Fruit fly (Drosophila melanogaster) whole organism, embryonic: ENCODE data around the gene nod.
A peak's percentile ranks its signal among the peaks of the same experiment; 100 is the strongest.

Source experiments
- B-H2 ChIP-seq: fragments of 200-800 bp; sonication (Bioruptor generic); optimal IDR thresholded peaks from 2 replicates; lab custom pipeline; 2018; ENCODE audit warnings: missing biosample characterization, mild to moderate bottlenecking, missing genetic modification characterization
- CG10979 ChIP-seq: fragments of 200-800 bp; sonication (Bioruptor generic); optimal IDR thresholded peaks from 2 replicates; lab custom pipeline; 2018; ENCODE audit warnings: missing biosample characterization, mild to moderate bottlenecking, missing genetic modification characterization, moderate library complexity
- CG11696 ChIP-seq: fragments of 200-800 bp; sonication (Bioruptor generic); IDR thresholded peaks from 2 replicates; pipeline ENCODE4 v1.3.6; 2022; ENCODE audit warnings: missing biosample characterization, missing genetic modification characterization
- CG12391 ChIP-seq: fragments of 200-800 bp; sonication (Bioruptor generic); optimal IDR thresholded peaks from 3 replicates; lab custom pipeline; 2018; ENCODE audit warnings: missing biosample characterization, mild to moderate bottlenecking, missing genetic modification characterization, moderate library complexity
- CG14014 ChIP-seq: fragments of 200-800 bp; sonication (Bioruptor generic); IDR thresholded peaks from 2 replicates; pipeline ENCODE4 v1.3.6; 2022; ENCODE audit warnings: missing biosample characterization, missing genetic modification characterization
- CG15479 ChIP-seq: fragments of 200-800 bp; sonication (Bioruptor generic); optimal IDR thresholded peaks from 3 replicates; lab custom pipeline; 2019; ENCODE audit warnings: missing biosample characterization, mild to moderate bottlenecking, missing genetic modification characterization, moderate library complexity
- CG1602 ChIP-seq: fragments of 200-800 bp; sonication (Bioruptor generic); optimal IDR thresholded peaks from 3 replicates; lab custom pipeline; 2016; ENCODE audit warnings: missing biosample characterization, missing genetic modification characterization
- CG17186 ChIP-seq: fragments of 200-800 bp; sonication (Bioruptor generic); optimal IDR thresholded peaks from 3 replicates; lab custom pipeline; 2017; ENCODE audit warnings: missing biosample characterization, missing genetic modification reagents, missing genetic modification characterization
- CG2199 ChIP-seq: fragments of 200-800 bp; sonication (Bioruptor generic); IDR thresholded peaks from 3 replicates; pipeline ENCODE4 v1.3.6; 2022; ENCODE audit warnings: missing biosample characterization, missing genetic modification characterization
- CG31388 ChIP-seq: fragments of 200-800 bp; sonication (Bioruptor generic); optimal IDR thresholded peaks from 2 replicates; lab custom pipeline; 2016; ENCODE audit warnings: missing biosample characterization, missing genetic modification characterization
- CG31441 ChIP-seq: fragments of 200-800 bp; sonication (Bioruptor generic); IDR thresholded peaks from 2 replicates; pipeline ENCODE4 v1.3.6; 2022; ENCODE audit warnings: missing biosample characterization, missing genetic modification characterization
- CG3407 ChIP-seq: fragments of 200-800 bp; sonication (Bioruptor generic); optimal IDR thresholded peaks from 2 replicates; lab custom pipeline; 2018; ENCODE audit warnings: missing biosample characterization, mild to moderate bottlenecking, missing genetic modification characterization
- CG4617 ChIP-seq: fragments of 200-800 bp; sonication (Bioruptor generic); optimal IDR thresholded peaks from 3 replicates; lab custom pipeline; 2016; ENCODE audit warnings: missing biosample characterization, missing genetic modification characterization, borderline replicate concordance
- CG7963 ChIP-seq: fragments of 200-800 bp; sonication (Bioruptor generic); IDR thresholded peaks from 3 replicates; pipeline ENCODE4 v1.3.6; 2022; ENCODE audit warnings: missing biosample characterization, missing genetic modification characterization; ENCODE audit not compliant: partially characterized antibody
- CG8281 ChIP-seq: fragments of 200-800 bp; sonication (Bioruptor generic); optimal IDR thresholded peaks from 2 replicates; lab custom pipeline; 2018; ENCODE audit warnings: missing biosample characterization, mild to moderate bottlenecking, missing genetic modification characterization, moderate library complexity
- CoRest ChIP-seq: fragments of 200-800 bp; sonication (Bioruptor generic); optimal IDR thresholded peaks from 3 replicates; lab custom pipeline; 2018; ENCODE audit warnings: missing biosample characterization, mild to moderate bottlenecking, missing genetic modification characterization, moderate library complexity
- Dfd ChIP-seq, 2 experiments: fragments of >200 bp; optimal IDR thresholded peaks; 2 replicates each; lab custom pipeline; 2017; ENCODE audit warnings: missing biosample characterization in 2 of 2, missing genetic modification characterization in 2 of 2
- E2f1 ChIP-seq: fragments of 200-800 bp; sonication (Bioruptor generic); IDR thresholded peaks from 2 replicates; pipeline ENCODE4 v1.3.6; 2022; ENCODE audit warnings: missing biosample characterization, missing genetic modification characterization
- Gug ChIP-seq: fragments of 200-800 bp; sonication (Bioruptor generic); IDR thresholded peaks from 4 replicates; pipeline ENCODE4 v1.3.6; 2022; ENCODE audit warnings: missing biosample characterization, missing genetic modification characterization
- HLHmδ ChIP-seq: fragments of 200-800 bp; sonication (Bioruptor generic); optimal IDR thresholded peaks from 2 replicates; lab custom pipeline; 2018; ENCODE audit warnings: missing biosample characterization, mild to moderate bottlenecking, missing genetic modification characterization, moderate library complexity
- Lpt ChIP-seq: fragments of >200 bp; optimal IDR thresholded peaks from 2 replicates; lab custom pipeline; 2018; ENCODE audit warnings: missing biosample characterization, missing genetic modification characterization
- Max ChIP-seq: fragments of 200-800 bp; sonication (Bioruptor generic); optimal IDR thresholded peaks from 2 replicates; lab custom pipeline; 2016; ENCODE audit warnings: missing biosample characterization, mild to moderate bottlenecking, missing genetic modification characterization
- Myb ChIP-seq: fragments of 200-800 bp; sonication (Bioruptor generic); optimal IDR thresholded peaks from 2 replicates; lab custom pipeline; 2016; ENCODE audit warnings: missing biosample characterization, missing genetic modification characterization
- Nf-YC ChIP-seq: fragments of 200-800 bp; optimal IDR thresholded peaks from 3 replicates; lab custom pipeline; 2019; ENCODE audit warnings: missing biosample characterization, mild to moderate bottlenecking, missing genetic modification characterization, moderate library complexity
- TFAM ChIP-seq: fragments of 200-800 bp; sonication (Bioruptor generic); optimal IDR thresholded peaks from 2 replicates; lab custom pipeline; 2017; ENCODE audit warnings: missing biosample characterization, missing genetic modification characterization, inconsistent platforms
- Trl ChIP-seq, 3 experiments: fragments of >200 bp in 2 of 3; fragments of 200-800 bp in 1 of 3; sonication (Bioruptor generic) in 1 of 3; optimal IDR thresholded peaks; 2 replicates in 1 of 3; 3 replicates in 2 of 3; lab custom pipeline; 2016 to 2017; ENCODE audit warnings: missing biosample characterization in 1 of 3, missing genetic modification characterization in 1 of 3
- ac ChIP-seq: fragments of 200-800 bp; sonication (Bioruptor generic); optimal IDR thresholded peaks from 3 replicates; lab custom pipeline; 2017; ENCODE audit warnings: missing biosample characterization, mild to moderate bottlenecking, missing genetic modification characterization
- ci ChIP-seq: fragments of 200-800 bp; sonication (Bioruptor generic); IDR thresholded peaks from 3 replicates; pipeline ENCODE4 v1.3.6; 2022; ENCODE audit warnings: missing biosample characterization, missing genetic modification characterization
- croc ChIP-seq: fragments of 200-800 bp; sonication (Bioruptor generic); conservative IDR thresholded peaks from 3 replicates; pipeline ENCODE4 v1.3.6; 2022; ENCODE audit warnings: missing biosample characterization, missing genetic modification characterization
- da ChIP-seq: fragments of 200-800 bp; sonication (Bioruptor generic); optimal IDR thresholded peaks from 2 replicates; lab custom pipeline; 2016; ENCODE audit warnings: missing biosample characterization, missing genetic modification characterization
- emc ChIP-seq: fragments of 200-800 bp; sonication (Bioruptor generic); optimal IDR thresholded peaks from 2 replicates; lab custom pipeline; 2016; ENCODE audit warnings: missing biosample characterization, missing genetic modification characterization
- ewg ChIP-seq: fragments of 200-800 bp; sonication (Bioruptor generic); optimal IDR thresholded peaks from 3 replicates; lab custom pipeline; 2017; ENCODE audit warnings: mild to moderate bottlenecking, missing biosample characterization, missing genetic modification reagents, missing genetic modification characterization
- exex ChIP-seq: fragments of 200-800 bp; sonication (Bioruptor generic); optimal IDR thresholded peaks from 4 replicates; lab custom pipeline; 2018; ENCODE audit warnings: missing biosample characterization, mild to moderate bottlenecking, missing genetic modification characterization, moderate library complexity
- fd3F ChIP-seq: fragments of 200-800 bp; sonication (Bioruptor generic); optimal IDR thresholded peaks from 2 replicates; lab custom pipeline; 2018; ENCODE audit warnings: missing biosample characterization, mild to moderate bottlenecking, missing genetic modification characterization, moderate library complexity
- ftz-f1 ChIP-seq: fragments of 200-800 bp; sonication (Bioruptor generic); optimal IDR thresholded peaks from 2 replicates; lab custom pipeline; 2016; ENCODE audit warnings: missing biosample characterization, missing genetic modification characterization
- gsb ChIP-seq: fragments of 200-800 bp; sonication (Bioruptor generic); IDR thresholded peaks from 2 replicates; pipeline ENCODE4 v1.3.6; 2022; ENCODE audit warnings: missing biosample characterization, missing genetic modification characterization
- hb ChIP-seq: fragments of 200-800 bp; sonication (Bioruptor generic); IDR thresholded peaks from 3 replicates; pipeline ENCODE4 v1.3.6; 2022; ENCODE audit warnings: missing biosample characterization, missing genetic modification characterization; ENCODE audit not compliant: partially characterized antibody
- hbn ChIP-seq: fragments of 200-800 bp; sonication (Bioruptor generic); IDR thresholded peaks from 2 replicates; pipeline ENCODE4 v1.3.6; 2022; ENCODE audit warnings: missing biosample characterization, missing genetic modification characterization; ENCODE audit not compliant: partially characterized antibody
- lmd ChIP-seq: fragments of 200-800 bp; sonication (Bioruptor generic); IDR thresholded peaks from 2 replicates; pipeline ENCODE4 v1.3.6; 2022; ENCODE audit warnings: missing biosample characterization, missing genetic modification characterization
- lov ChIP-seq, 2 experiments: fragments of 200-800 bp in 1 of 2; fragments of >200 bp in 1 of 2; sonication (Bioruptor generic) in 1 of 2; IDR thresholded peaks in 1 of 2; optimal IDR thresholded peaks in 1 of 2; 2 replicates in 1 of 2; 3 replicates in 1 of 2; pipeline versions ENCODE4 v1.3.6 to Lab custom; 2017 to 2022; ENCODE audit warnings: missing biosample characterization in 1 of 2, missing genetic modification characterization in 1 of 2
- p53 ChIP-seq: fragments of 200-800 bp; sonication (Bioruptor generic); optimal IDR thresholded peaks from 2 replicates; lab custom pipeline; 2016; ENCODE audit warnings: missing biosample characterization, missing genetic modification characterization
- pan ChIP-seq, 4 experiments: fragments of >200 bp in 3 of 4; fragments of 200-800 bp in 1 of 4; sonication (Bioruptor generic) in 1 of 4; optimal IDR thresholded peaks in 3 of 4; IDR thresholded peaks in 1 of 4; 2 replicates each; pipeline versions ENCODE4 v1.3.6 to Lab custom; 2017 to 2022; ENCODE audit warnings: missing biosample characterization in 2 of 4, missing genetic modification characterization in 2 of 4, mixed read lengths in 1 of 4
- row ChIP-seq: fragments of 200-800 bp; sonication (Bioruptor generic); IDR thresholded peaks from 3 replicates; pipeline ENCODE4 v1.3.6; 2022; ENCODE audit warnings: missing biosample characterization, missing genetic modification characterization
- sisA ChIP-seq: fragments of 200-800 bp; sonication (Bioruptor generic); IDR thresholded peaks from 2 replicates; pipeline ENCODE4 v1.3.6; 2022; ENCODE audit warnings: missing biosample characterization, missing genetic modification characterization
- ssp ChIP-seq: fragments of 200-800 bp; sonication (Bioruptor generic); IDR thresholded peaks from 2 replicates; pipeline ENCODE4 v1.3.6; 2022; ENCODE audit warnings: missing biosample characterization, missing genetic modification characterization
- stc ChIP-seq: fragments of 200-800 bp; sonication (Bioruptor generic); IDR thresholded peaks from 2 replicates; pipeline ENCODE4 v1.3.6; 2022; ENCODE audit warnings: missing biosample characterization, missing genetic modification characterization
- tup ChIP-seq: fragments of 200-800 bp; sonication (Bioruptor generic); optimal IDR thresholded peaks from 2 replicates; lab custom pipeline; 2016; ENCODE audit warnings: missing biosample characterization, mild to moderate bottlenecking, missing genetic modification characterization, moderate library complexity
- unpg ChIP-seq: fragments of 200-800 bp; sonication (Bioruptor generic); optimal IDR thresholded peaks from 3 replicates; lab custom pipeline; 2018; ENCODE audit warnings: missing biosample characterization, mild to moderate bottlenecking, missing genetic modification characterization, moderate library complexity
- vvl ChIP-seq: fragments of 200-800 bp; sonication (Bioruptor generic); IDR thresholded peaks from 2 replicates; pipeline ENCODE4 v1.3.6; 2022; ENCODE audit warnings: missing biosample characterization, missing genetic modification characterization
- zf30C ChIP-seq: fragments of 200-800 bp; sonication (Bioruptor generic); optimal IDR thresholded peaks from 3 replicates; lab custom pipeline; 2018; ENCODE audit warnings: missing biosample characterization, mild to moderate bottlenecking, missing genetic modification characterization

nod gene

dm6 chrX:11578841-11579240, 1.7 kb upstream of the nod start (continued):
- no peak for TF ChIP-seq B-H2 (GFP tag; lab: Kevin White, UChicago)
- no peak for TF ChIP-seq exex (tag; lab: Kevin White, UChicago)
- no peak for TF ChIP-seq p53 (GFP tag; lab: Kevin White, UChicago)
- TF ChIP-seq CG14014 (GFP tag; lab: Robert Waterston, UW), result no peak
- no peak for TF ChIP-seq zf30C (GFP tag; lab: Kevin White, UChicago)
- no peak for TF ChIP-seq CG3407 (GFP tag; lab: Kevin White, UChicago)
- no peak for TF ChIP-seq emc
- no peak for TF ChIP-seq ftz-f1 (GFP tag; lab: Kevin White, UChicago)
- TF ChIP-seq CG11696, result no peak
- TF ChIP-seq row, result peak; percentile 47; the same call in 2 of the 3 replicates
- no peak for TF ChIP-seq Lpt (GFP tag; lab: Kevin White, UChicago)
- peak; percentile 60 for TF ChIP-seq hbn (GFP tag; lab: Robert Waterston, UW)
- TF ChIP-seq E2f1 (GFP tag; lab: Robert Waterston, UW), result no peak
- no peak for TF ChIP-seq da
- TF ChIP-seq ac (GFP tag; lab: Kevin White, UChicago), result no peak
- TF ChIP-seq CG10979, result no peak
- TF ChIP-seq Max, result no peak
- no peak for TF ChIP-seq Trl (optimal IDR thresholded peaks at IDR 0.05; lab: Kevin White, UChicago)
- no peak for TF ChIP-seq Trl (GFP tag; optimal IDR thresholded peaks at IDR 0.05; lab: Kevin White, UChicago)
- peak; percentile 17 for TF ChIP-seq CoRest (tag; lab: Kevin White, UChicago)
- TF ChIP-seq stc (GFP tag; lab: Robert Waterston, UW), result no peak
- no peak for TF ChIP-seq fd3F
- TF ChIP-seq CG2199, result no peak
- TF ChIP-seq CG8281, result no peak
- TF ChIP-seq Dfd (GFP tag; optimal IDR thresholded peaks at IDR 0.05; lab: Kevin White, UChicago), result no peak
- TF ChIP-seq ssp (GFP tag; lab: Robert Waterston, UW), result no peak
- no peak for TF ChIP-seq CG15479 (GFP tag; lab: Kevin White, UChicago)
- no peak for TF ChIP-seq croc (GFP tag; lab: Robert Waterston, UW)
- no peak for TF ChIP-seq gsb
- TF ChIP-seq lmd (GFP tag; lab: Robert Waterston, UW), result no peak
- TF ChIP-seq tup (GFP tag; lab: Kevin White, UChicago), result no peak
- no peak for TF ChIP-seq TFAM (GFP tag; lab: Kevin White, UChicago)
- TF ChIP-seq CG17186 (GFP tag; lab: Kevin White, UChicago), result no peak
- TF ChIP-seq CG1602 (GFP tag; lab: Kevin White, UChicago), result no peak
- no peak for TF ChIP-seq Nf-YC (tag; lab: Kevin White, UChicago)
- no peak for TF ChIP-seq CG31441 (GFP tag; lab: Robert Waterston, UW)
- TF ChIP-seq Myb (GFP tag; lab: Kevin White, UChicago), result peak; percentile 17
- no peak for TF ChIP-seq pan (optimal IDR thresholded peaks at IDR 0.05; lab: Kevin White, UChicago)
- TF ChIP-seq pan (GFP tag; optimal IDR thresholded peaks at IDR 0.05 in 1 of 2, IDR thresholded peaks at IDR 0.05 in 1 of 2), result no peak
- TF ChIP-seq CG7963 (GFP tag; lab: Robert Waterston, UW), result no peak
- no peak for TF ChIP-seq Gug (GFP tag; lab: Robert Waterston, UW)
- TF ChIP-seq CG4617 (GFP tag; lab: Kevin White, UChicago), result no peak
- TF ChIP-seq lov (optimal IDR thresholded peaks at IDR 0.05; lab: Kevin White, UChicago), result no peak
- TF ChIP-seq lov (GFP tag; IDR thresholded peaks at IDR 0.05; lab: Robert Waterston, UW), result no peak
- no peak for TF ChIP-seq ci (GFP tag; lab: Robert Waterston, UW)
- TF ChIP-seq sisA, result no peak
- peak; percentile 42 for TF ChIP-seq CG12391 (tag; lab: Kevin White, UChicago)
- no peak for TF ChIP-seq ewg (GFP tag; lab: Kevin White, UChicago)
- no peak for TF ChIP-seq unpg (GFP tag; lab: Kevin White, UChicago)
- TF ChIP-seq vvl (GFP tag; lab: Robert Waterston, UW), result no peak
- TF ChIP-seq hb (GFP tag; lab: Robert Waterston, UW), result no peak
- TF ChIP-seq CG31388 (GFP tag; lab: Kevin White, UChicago), result no peak
- no peak for TF ChIP-seq HLHmδ
